Worm (Caenorhabditis elegans): Measurements from ENCODE around the gene T04C12.1.

- no peak for TF ChIP-seq pha-4 (tag; optimal IDR thresholded peaks at IDR 0.05)
- no peak for TF ChIP-seq ama-1 (optimal IDR thresholded peaks at IDR 0.05)
- TF ChIP-seq mdl-1 (tag; optimal IDR thresholded peaks at IDR 0.05), result no peak
- TF ChIP-seq nhr-76 (tag; optimal IDR thresholded peaks at IDR 0.05), result no peak
- TF ChIP-seq jun-1 (tag; optimal IDR thresholded peaks at IDR 0.05), result no peak
- TF ChIP-seq skn-1 (tag; optimal IDR thresholded peaks at IDR 0.05), result no peak
- no peak for TF ChIP-seq nhr-25 (tag; optimal IDR thresholded peaks at IDR 0.05)
- no peak for TF ChIP-seq elt-2 (tag; optimal IDR thresholded peaks at IDR 0.05)
- TF ChIP-seq ZK546.5 (tag; optimal IDR thresholded peaks at IDR 0.05), result no peak
- TF ChIP-seq snpc-4 (tag; optimal IDR thresholded peaks at IDR 0.05), result no peak
- no peak for TF ChIP-seq zag-1 (tag; optimal IDR thresholded peaks at IDR 0.05)
- no peak for TF ChIP-seq elt-1 (tag; optimal IDR thresholded peaks at IDR 0.05)
- TF ChIP-seq fos-1 (tag; optimal IDR thresholded peaks at IDR 0.05), result no peak
Observed at ce11 chrV:11014758-11015157, 44.3 kb downstream of the T04C12.1 start.
